Fruit fly (Drosophila melanogaster): ENCODE measurements around the gene Syn.
A peak's percentile ranks its signal among the peaks of the same experiment; 100 is the strongest.

Gene Syn

DNA sequence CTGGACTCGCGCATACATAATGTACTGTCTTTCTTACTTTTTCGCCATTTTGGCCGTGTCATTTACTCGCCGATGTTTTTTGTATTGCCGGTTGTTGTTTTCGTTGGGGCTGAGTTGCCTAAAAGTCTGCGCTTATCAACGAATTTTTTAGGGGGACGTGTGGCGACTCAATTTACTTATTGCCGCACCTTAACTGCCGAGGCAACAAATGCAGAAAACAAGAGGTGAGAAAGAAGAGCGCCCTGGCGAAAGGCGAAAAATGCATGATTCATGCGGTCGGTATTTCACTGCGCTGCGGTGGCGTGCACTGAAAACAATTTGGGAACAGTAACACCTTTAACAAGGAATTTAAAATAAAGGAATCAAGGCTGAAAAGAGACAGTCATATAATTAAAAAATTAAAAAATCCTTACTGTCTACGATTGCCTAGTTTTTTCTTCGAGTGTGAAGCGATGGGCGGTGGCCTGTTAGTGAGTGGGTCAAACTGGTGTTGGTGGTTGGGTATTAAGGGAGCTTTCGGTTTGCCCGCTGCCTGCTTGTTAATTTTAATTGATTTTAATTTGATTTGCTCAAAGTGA lies 78.5 kb downstream of the Syn start (continued):
- TF ChIP-seq CG7745 (tag; optimal IDR thresholded peaks at IDR 0.05): no peak
- TF ChIP-seq CG18619 (GFP tag; optimal IDR thresholded peaks at IDR 0.05): no peak
- TF ChIP-seq corto (GFP tag; optimal IDR thresholded peaks at IDR 0.05): peak; percentile 40
- TF ChIP-seq run (tag; optimal IDR thresholded peaks at IDR 0.05): no peak
- no peak for TF ChIP-seq CG34224 (GFP tag; IDR thresholded peaks at IDR 0.05; ENCODE audit: partially characterized antibody)
- TF ChIP-seq p53 (GFP tag; optimal IDR thresholded peaks at IDR 0.05): no peak
- peak; percentile 60 for TF ChIP-seq CG7357 (GFP tag; IDR thresholded peaks at IDR 0.05)
- peak; percentile 46; the same call in 1 of the 3 replicates for TF ChIP-seq Mrtf (GFP tag; IDR thresholded peaks at IDR 0.05)
- peak; percentile 71 for TF ChIP-seq ara (GFP tag; IDR thresholded peaks at IDR 0.05)
- peak; percentile 24 for TF ChIP-seq cato (GFP tag; optimal IDR thresholded peaks at IDR 0.05; ENCODE audit: borderline replicate concordance)
- TF ChIP-seq CG10543 (GFP tag; optimal IDR thresholded peaks at IDR 0.05): no peak
- no peak for TF ChIP-seq tll (GFP tag; optimal IDR thresholded peaks at IDR 0.05)
- TF ChIP-seq Atf-2 (GFP tag; optimal IDR thresholded peaks at IDR 0.05): no peak
- TF ChIP-seq grn (GFP tag; optimal IDR thresholded peaks at IDR 0.05): no peak
- TF ChIP-seq CG4328 (GFP tag; optimal IDR thresholded peaks at IDR 0.05): no peak
- peak; percentile 15 for TF ChIP-seq Hmx (GFP tag; optimal IDR thresholded peaks at IDR 0.05)
- no peak for TF ChIP-seq CG16813 (GFP tag; IDR thresholded peaks at IDR 0.05; ENCODE audit: partially characterized antibody)
- TF ChIP-seq Scr (GFP tag; IDR thresholded peaks at IDR 0.05; ENCODE audit: partially characterized antibody): no peak
- TF ChIP-seq Drgx (GFP tag; IDR thresholded peaks at IDR 0.05): peak; percentile 85
- peak; percentile 75; the same call in 2 of the 3 replicates for TF ChIP-seq CG2889 (GFP tag; IDR thresholded peaks at IDR 0.05)
- peak; percentile 54 for TF ChIP-seq CG6254 (GFP tag; optimal IDR thresholded peaks at IDR 0.05)
- TF ChIP-seq Doc2 (GFP tag; IDR thresholded peaks at IDR 0.05): peak; percentile 67
- peak; percentile 53; the same call in 1 of the 3 replicates for TF ChIP-seq C15 (GFP tag; IDR thresholded peaks at IDR 0.05)
- TF ChIP-seq CG8359 (GFP tag; optimal IDR thresholded peaks at IDR 0.05; ENCODE audit: borderline replicate concordance): peak; percentile 18
- peak; percentile 19 to 72 for TF ChIP-seq Hr51 (GFP tag; optimal IDR thresholded peaks at IDR 0.05)
- TF ChIP-seq CG42726 (GFP tag; IDR thresholded peaks at IDR 0.05; ENCODE audit: partially characterized antibody): no peak
- TF ChIP-seq CG2120 (GFP tag; optimal IDR thresholded peaks at IDR 0.05): peak; percentile 61
- TF ChIP-seq CG9932 (GFP tag; IDR thresholded peaks at IDR 0.05): peak; percentile 72
- TF ChIP-seq CG33213 (GFP tag; optimal IDR thresholded peaks at IDR 0.05): no peak
- TF ChIP-seq wek (GFP tag; optimal IDR thresholded peaks at IDR 0.05): no peak
- no peak for TF ChIP-seq dmrt11E (tag; optimal IDR thresholded peaks at IDR 0.05)
- no peak for TF ChIP-seq exex (tag; optimal IDR thresholded peaks at IDR 0.05)
- no peak for TF ChIP-seq cad (GFP tag; optimal IDR thresholded peaks at IDR 0.05)
- TF ChIP-seq CG10979 (tag; optimal IDR thresholded peaks at IDR 0.05): peak; percentile 56
- TF ChIP-seq tx (GFP tag; optimal IDR thresholded peaks at IDR 0.05): no peak
- TF ChIP-seq kni (GFP tag; optimal IDR thresholded peaks at IDR 0.05): no peak
- peak; percentile 75 for TF ChIP-seq CG7839 (tag; optimal IDR thresholded peaks at IDR 0.05)
- TF ChIP-seq Xrp1 (GFP tag; IDR thresholded peaks at IDR 0.05): peak; percentile 65; the same call in 1 of the 2 replicates
- TF ChIP-seq mam (GFP tag; optimal IDR thresholded peaks at IDR 0.05): peak; percentile 69
- peak; percentile 43 for TF ChIP-seq pb (GFP tag; optimal IDR thresholded peaks at IDR 0.05)
- TF ChIP-seq Ets97D (GFP tag; optimal IDR thresholded peaks at IDR 0.05): no peak
- peak; percentile 67 for TF ChIP-seq Asciz (GFP tag; optimal IDR thresholded peaks at IDR 0.05)
- TF ChIP-seq CG17385 (GFP tag; optimal IDR thresholded peaks at IDR 0.05): peak; percentile 57
- no peak for TF ChIP-seq stwl (tag; optimal IDR thresholded peaks at IDR 0.05)
- TF ChIP-seq CG16779 (GFP tag; IDR thresholded peaks at IDR 0.05): peak; percentile 68; the same call in 1 of the 2 replicates
- TF ChIP-seq mirr (GFP tag; optimal IDR thresholded peaks at IDR 0.05): no peak
- TF ChIP-seq CG8388 (GFP tag; optimal IDR thresholded peaks at IDR 0.05): peak; percentile 62
- TF ChIP-seq CG4820 (GFP tag; optimal IDR thresholded peaks at IDR 0.05): peak; percentile 60
- TF ChIP-seq CG10366 (GFP tag; IDR thresholded peaks at IDR 0.05): peak; percentile 85

Data from whole organism, embryonic.